Fruit fly (Drosophila melanogaster): Measurements from ENCODE around the gene LeuRS.

LeuRS gene

DNA sequence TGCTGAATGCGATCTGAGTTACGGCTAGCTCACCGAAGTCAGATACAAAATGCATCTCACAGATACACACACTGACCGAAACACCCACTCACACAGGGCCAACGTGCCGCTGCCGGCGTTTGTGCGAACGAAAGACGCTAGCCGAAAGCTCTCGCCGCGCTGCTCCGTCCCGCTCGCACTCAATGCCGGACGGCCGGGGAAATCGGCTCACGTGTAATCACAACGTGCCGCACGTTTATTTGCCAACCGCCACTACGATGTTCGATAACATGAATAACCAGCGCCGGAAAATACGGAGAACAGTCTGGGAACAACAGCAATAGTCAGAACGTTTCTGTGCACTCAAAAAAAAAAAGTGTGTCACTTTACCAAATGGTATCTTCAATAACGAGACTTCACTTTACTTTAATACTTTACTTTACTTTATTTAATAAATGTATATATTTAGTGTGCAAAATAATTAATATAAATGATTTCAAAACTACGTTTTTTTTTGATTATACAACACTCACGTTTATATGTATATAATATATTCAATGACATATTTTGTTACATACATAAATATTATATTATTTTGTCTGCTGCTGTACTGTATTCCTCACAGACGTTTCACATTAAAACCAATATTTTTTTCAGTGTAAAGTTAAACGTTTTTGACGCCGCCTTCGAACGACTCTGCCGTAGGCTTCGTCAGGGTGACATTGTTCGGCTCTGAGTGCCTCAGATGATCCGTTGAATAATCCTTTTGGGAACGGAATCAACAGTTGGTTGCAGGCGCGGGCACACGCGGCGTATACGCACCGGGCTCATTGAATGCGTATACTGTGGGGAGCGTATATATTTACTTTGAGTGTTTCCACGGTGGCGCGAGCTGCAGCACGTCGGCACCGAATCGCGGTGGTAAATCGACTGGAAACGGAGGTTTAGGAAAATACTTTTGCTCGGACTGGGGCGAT, 7.0 kb downstream of the LeuRS start, which contains the start of gene tim:
Gene tim (minus strand): TSS at position 911 of the 956 bp plus-strand sequence.
- TF ChIP-seq sens-2 (GFP tag; IDR thresholded peaks at IDR 0.05): no peak
- peak; percentile 48 for TF ChIP-seq CG18262 (tag; optimal IDR thresholded peaks at IDR 0.05)
- TF ChIP-seq Blimp-1 (GFP tag; optimal IDR thresholded peaks at IDR 0.05): peak; percentile 50
- TF ChIP-seq NFAT (GFP tag; IDR thresholded peaks at IDR 0.05): 0 out of 2 replicates have a peak, but pooled peaks have one; percentile 16
- TF ChIP-seq Pdp1 (GFP tag; optimal IDR thresholded peaks at IDR 0.05): peak in 1 of 2 experiments; percentile 76
- TF ChIP-seq Bgb (GFP tag; IDR thresholded peaks at IDR 0.05; ENCODE audit: partially characterized antibody): peak; percentile 28; the same call in 1 of the 2 replicates
- TF ChIP-seq zen2 (GFP tag; IDR thresholded peaks at IDR 0.05; ENCODE audit: partially characterized antibody): 0 out of 3 replicates have a peak, but pooled peaks have one; percentile 8
- TF ChIP-seq Taf1 (GFP tag; IDR thresholded peaks at IDR 0.05): no peak
- TF ChIP-seq Drgx (GFP tag; IDR thresholded peaks at IDR 0.05): peak; percentile 13; the same call in 1 of the 2 replicates
- peak; percentile 57 for TF ChIP-seq CG30403 (GFP tag; optimal IDR thresholded peaks at IDR 0.05)
- no peak for TF ChIP-seq trh (GFP tag; optimal IDR thresholded peaks at IDR 0.05)
- no peak for TF ChIP-seq nerfin-1 (tag; optimal IDR thresholded peaks at IDR 0.05)
- peak; percentile 29 for TF ChIP-seq Med (GFP tag)
- TF ChIP-seq HLH3B (GFP tag; IDR thresholded peaks at IDR 0.05): 0 out of 2 replicates have a peak, but pooled peaks have one; percentile 42
- 0 out of 2 replicates have a peak, but pooled peaks have one; percentile 14 for TF ChIP-seq wor (GFP tag; IDR thresholded peaks at IDR 0.05)
- TF ChIP-seq CG13287 (GFP tag; IDR thresholded peaks at IDR 0.05; ENCODE audit: partially characterized antibody): peak; percentile 25; the same call in 1 of the 2 replicates
- TF ChIP-seq chinmo (GFP tag; IDR thresholded peaks at IDR 0.05; ENCODE audit: partially characterized antibody): peak; percentile 67; the same call in 1 of the 4 replicates
- peak; percentile 51 for TF ChIP-seq CG4424 (GFP tag; optimal IDR thresholded peaks at IDR 0.05)
- 0 out of 3 replicates have a peak, but pooled peaks have one; percentile 14 for TF ChIP-seq Opbp (GFP tag; IDR thresholded peaks at IDR 0.05; ENCODE audit: partially characterized antibody)
- TF ChIP-seq CG12104 (GFP tag; optimal IDR thresholded peaks at IDR 0.05): peak; percentile 31
- peak; percentile 6 for TF ChIP-seq CG16815 (GFP tag; optimal IDR thresholded peaks at IDR 0.05)
- TF ChIP-seq lab (GFP tag; optimal IDR thresholded peaks at IDR 0.05): peak; percentile 17
- 0 out of 3 replicates have a peak, but pooled peaks have one; percentile 25 for TF ChIP-seq CG14860 (GFP tag; IDR thresholded peaks at IDR 0.05; ENCODE audit: partially characterized antibody)
- no peak for TF ChIP-seq CG15479 (GFP tag; optimal IDR thresholded peaks at IDR 0.05)
- TF ChIP-seq Mrtf (GFP tag; IDR thresholded peaks at IDR 0.05): no peak
- TF ChIP-seq sens (GFP tag): peak; percentile 84
- peak; percentile 57 for TF ChIP-seq bbx (GFP tag; IDR thresholded peaks at IDR 0.05; ENCODE audit: partially characterized antibody)
- TF ChIP-seq nmo (GFP tag; optimal IDR thresholded peaks at IDR 0.05): peak; percentile 59
- no peak for TF ChIP-seq CG6175 (GFP tag; IDR thresholded peaks at IDR 0.05)
- TF ChIP-seq phol (tag; optimal IDR thresholded peaks at IDR 0.05): peak; percentile 64
- TF ChIP-seq CG10209 (GFP tag; optimal IDR thresholded peaks at IDR 0.05): peak; percentile 31
- peak; percentile 43 for TF ChIP-seq CG9727 (GFP tag; optimal IDR thresholded peaks at IDR 0.05)
- TF ChIP-seq z (GFP tag; IDR thresholded peaks at IDR 0.05): peak; percentile 18; the same call in 1 of the 3 replicates
- peak; percentile 56; the same call in 1 of the 2 replicates for TF ChIP-seq CG31441 (GFP tag; IDR thresholded peaks at IDR 0.05)
- TF ChIP-seq Rfx (GFP tag; IDR thresholded peaks at IDR 0.05): 0 out of 2 replicates have a peak, but pooled peaks have one; percentile 16
- peak; percentile 91 for TF ChIP-seq sr (GFP tag; IDR thresholded peaks at IDR 0.05)
- 0 out of 2 replicates have a peak, but pooled peaks have one; percentile 25 for TF ChIP-seq ara (GFP tag; IDR thresholded peaks at IDR 0.05)
- TF ChIP-seq gsb (GFP tag; IDR thresholded peaks at IDR 0.05): no peak
- peak; percentile 44 for TF ChIP-seq Meics (GFP tag; optimal IDR thresholded peaks at IDR 0.05)
- TF ChIP-seq lmd (GFP tag; IDR thresholded peaks at IDR 0.05): peak; percentile 43; the same call in 1 of the 2 replicates
- TF ChIP-seq CG7963 (GFP tag; IDR thresholded peaks at IDR 0.05; ENCODE audit: partially characterized antibody): no peak
- TF ChIP-seq gsb-n (tag; optimal IDR thresholded peaks at IDR 0.05): peak; percentile 15
- TF ChIP-seq dysf (GFP tag; IDR thresholded peaks at IDR 0.05): 0 out of 3 replicates have a peak, but pooled peaks have one; percentile 36
- peak; percentile 4 for TF ChIP-seq CG3407 (GFP tag; optimal IDR thresholded peaks at IDR 0.05)
- no peak for TF ChIP-seq Hr51 (GFP tag; optimal IDR thresholded peaks at IDR 0.05)
- peak; percentile 13 for TF ChIP-seq CG13775 (GFP tag; optimal IDR thresholded peaks at IDR 0.05)
